Worm (Caenorhabditis elegans): ENCODE data around the gene C17B7.14.

C17B7.14 gene

ce11 chrV:3275033-3275432 is 45.3 kb downstream of the C17B7.14 start, which contains the start of gene T28A11.3:
T28A11.3 (plus strand) TSS chrV:3275333.
- no peak for TF ChIP-seq ztf-23 (GFP tag; IDR thresholded peaks at IDR 0.05)
- TF ChIP-seq med-1 (GFP tag; optimal IDR thresholded peaks at IDR 0.05; ENCODE audit: insufficient read depth), result no peak
- TF ChIP-seq T22C8.4 (GFP tag; IDR thresholded peaks at IDR 0.05), result no peak
- no peak for TF ChIP-seq klf-2 (GFP tag; conservative IDR thresholded peaks at IDR 0.05)
- TF ChIP-seq tab-1 (GFP tag; IDR thresholded peaks at IDR 0.05), result no peak
- no peak for TF ChIP-seq flt-1 (GFP tag; IDR thresholded peaks at IDR 0.05)

ce11 chrV:3273577-3274100 is 46.7 kb downstream of the C17B7.14 start, which contains the start of gene T28A11.4:
T28A11.4 (plus strand) TSS chrV:3274050.
- TF ChIP-seq med-1 (GFP tag; optimal IDR thresholded peaks at IDR 0.05; ENCODE audit: insufficient read depth) (no peak), flt-1 (GFP tag; IDR thresholded peaks at IDR 0.05) (no peak), tab-1 (GFP tag; IDR thresholded peaks at IDR 0.05) (no peak), klf-2 (GFP tag; conservative IDR thresholded peaks at IDR 0.05) (no peak), ref-1 (GFP tag; conservative IDR thresholded peaks at IDR 0.05) (no peak)

ce11 chrV:3273156-3273555 is 47.2 kb downstream of the C17B7.14 start, which contains the start of gene T28A11.20:
T28A11.20 (minus strand) TSS chrV:3273256.
- TF ChIP-seq T22C8.4 (GFP tag; IDR thresholded peaks at IDR 0.05) (no peak), ztf-23 (GFP tag; IDR thresholded peaks at IDR 0.05) (no peak), cog-1 (tag; optimal IDR thresholded peaks at IDR 0.05) (no peak), med-1 (GFP tag; optimal IDR thresholded peaks at IDR 0.05; ENCODE audit: insufficient read depth) (no peak), tab-1 (GFP tag; IDR thresholded peaks at IDR 0.05) (no peak), flt-1 (GFP tag; IDR thresholded peaks at IDR 0.05) (no peak), klf-2 (GFP tag; conservative IDR thresholded peaks at IDR 0.05) (no peak), ref-1 (GFP tag; conservative IDR thresholded peaks at IDR 0.05) (no peak), ztf-29 (GFP tag; IDR thresholded peaks at IDR 0.05) (no peak)

All from whole organism, midembryonic.